Worm (Caenorhabditis elegans): ENCODE measurements around the gene K03B8.4.
A peak's percentile ranks its signal among the peaks of the same experiment; 100 is the strongest.

K03B8.4 gene

ce11 chrV:11386428-11386827 is 8.5 kb downstream of the K03B8.4 start, which contains the start of gene F55C10.4:
Gene F55C10.4, plus strand, starts transcription at chrV:11386728.
- no peak for TF ChIP-seq B0310.2 (tag; optimal IDR thresholded peaks at IDR 0.05)
- no peak for TF ChIP-seq tra-4 (tag; optimal IDR thresholded peaks at IDR 0.05)
- TF ChIP-seq ama-1 (optimal IDR thresholded peaks at IDR 0.05) = no peak
- no peak for TF ChIP-seq hmg-4 (GFP tag; optimal IDR thresholded peaks at IDR 0.05)
- no peak for TF ChIP-seq tbx-37 (GFP tag; conservative IDR thresholded peaks at IDR 0.05)
- TF ChIP-seq scrt-1 (GFP tag; IDR thresholded peaks at IDR 0.05) = no peak
- no peak for TF ChIP-seq sea-1 (GFP tag; conservative IDR thresholded peaks at IDR 0.05)

ce11 chrV:11385060-11385459 is 9.9 kb downstream of the K03B8.4 start, which contains the start of gene col-154:
Gene col-154, plus strand, starts transcription at chrV:11385360.
- TF ChIP-seq hnd-1 (tag; optimal IDR thresholded peaks at IDR 0.05) = no peak
- TF ChIP-seq hmg-4 (GFP tag; optimal IDR thresholded peaks at IDR 0.05) = no peak
- no peak for TF ChIP-seq tra-4 (tag; optimal IDR thresholded peaks at IDR 0.05)
- TF ChIP-seq flt-1 (GFP tag; IDR thresholded peaks at IDR 0.05) = no peak
- TF ChIP-seq pes-1 (GFP tag; IDR thresholded peaks at IDR 0.05) = no peak
- no peak for TF ChIP-seq ama-1 (optimal IDR thresholded peaks at IDR 0.05)
- no peak for TF ChIP-seq ets-7 (tag; optimal IDR thresholded peaks at IDR 0.05)
- no peak for TF ChIP-seq F13C5.2 (tag; optimal IDR thresholded peaks at IDR 0.05)
- no peak for TF ChIP-seq sea-1 (GFP tag; conservative IDR thresholded peaks at IDR 0.05)
- no peak for TF ChIP-seq ceh-36 (tag; optimal IDR thresholded peaks at IDR 0.05)
- TF ChIP-seq tbx-37 (GFP tag; conservative IDR thresholded peaks at IDR 0.05) = no peak
- TF ChIP-seq hmbx-1 (tag; optimal IDR thresholded peaks at IDR 0.05) = no peak
- TF ChIP-seq aly-1 (tag; optimal IDR thresholded peaks at IDR 0.05) = no peak
- no peak for TF ChIP-seq scrt-1 (GFP tag; IDR thresholded peaks at IDR 0.05)
- no peak for TF ChIP-seq B0310.2 (tag; optimal IDR thresholded peaks at IDR 0.05)

DNA sequence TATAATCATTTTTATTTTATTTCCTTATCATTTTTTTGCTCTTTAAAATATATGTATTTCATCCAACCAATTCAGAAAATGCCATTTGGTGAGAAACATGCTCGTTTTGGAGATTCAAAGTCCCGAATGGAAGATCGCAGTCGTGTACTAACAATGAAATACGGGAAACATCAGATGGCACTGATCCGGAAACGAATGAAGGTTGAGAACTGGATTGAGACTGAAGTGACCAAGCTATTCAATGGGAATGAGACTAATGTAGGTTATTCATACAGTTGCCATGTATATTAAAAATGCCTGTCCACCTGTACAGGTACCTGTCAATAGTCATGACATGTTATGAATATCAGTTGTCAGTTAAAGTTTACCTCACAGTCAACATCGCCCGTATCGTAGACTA is 11.9 kb downstream of the K03B8.4 start, which contains the start of gene F55C10.5:
TSS of gene F55C10.5 (plus strand) at position 74 of the 400 bp plus-strand sequence.
- no peak for TF ChIP-seq ama-1 (optimal IDR thresholded peaks at IDR 0.05)
- no peak for TF ChIP-seq flt-1 (GFP tag; IDR thresholded peaks at IDR 0.05)
- TF ChIP-seq hnd-1 (tag; optimal IDR thresholded peaks at IDR 0.05) = no peak
- TF ChIP-seq sea-1 (GFP tag; conservative IDR thresholded peaks at IDR 0.05) = no peak
- no peak for TF ChIP-seq tra-4 (tag; optimal IDR thresholded peaks at IDR 0.05)
- TF ChIP-seq hmbx-1 (tag; optimal IDR thresholded peaks at IDR 0.05) = no peak
- TF ChIP-seq aly-1 (tag; optimal IDR thresholded peaks at IDR 0.05) = no peak
- no peak for TF ChIP-seq tbx-11 (GFP tag; IDR thresholded peaks at IDR 0.05)
- TF ChIP-seq ceh-36 (tag; optimal IDR thresholded peaks at IDR 0.05) = no peak
- TF ChIP-seq B0310.2 (tag; optimal IDR thresholded peaks at IDR 0.05) = no peak
- no peak for TF ChIP-seq hmg-4 (GFP tag; optimal IDR thresholded peaks at IDR 0.05)
- TF ChIP-seq pes-1 (GFP tag; IDR thresholded peaks at IDR 0.05) = no peak
- TF ChIP-seq ets-7 (tag; optimal IDR thresholded peaks at IDR 0.05) = no peak
- TF ChIP-seq F13C5.2 (tag; optimal IDR thresholded peaks at IDR 0.05) = no peak
- TF ChIP-seq tbx-37 (GFP tag; conservative IDR thresholded peaks at IDR 0.05) = no peak
- TF ChIP-seq scrt-1 (GFP tag; IDR thresholded peaks at IDR 0.05) = no peak
- TF ChIP-seq ceh-13 (GFP tag; optimal IDR thresholded peaks at IDR 0.05) = no peak

DNA sequence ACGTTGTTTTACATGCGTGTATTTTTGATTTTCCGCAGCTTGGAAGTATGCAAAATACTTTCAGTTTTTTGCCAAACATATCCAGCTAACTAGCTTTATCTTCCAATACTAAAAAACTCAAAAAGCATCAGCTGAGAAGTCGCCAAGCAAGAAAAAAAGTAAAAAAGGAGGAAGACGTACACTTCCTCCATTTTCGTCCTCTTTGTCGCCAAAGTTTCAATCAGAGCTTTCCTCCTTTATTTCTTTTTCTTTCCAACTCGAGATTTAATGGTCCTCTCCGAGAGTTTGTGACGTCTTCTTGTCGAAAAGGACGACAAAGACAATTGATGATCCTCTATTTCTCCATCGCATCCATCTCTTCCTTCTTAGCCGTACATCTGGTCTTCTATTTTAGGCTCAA is 14.4 kb downstream of the K03B8.4 start:
- no peak for TF ChIP-seq scrt-1 (GFP tag; IDR thresholded peaks at IDR 0.05)
- TF ChIP-seq aly-1 (tag; optimal IDR thresholded peaks at IDR 0.05) = no peak
- TF ChIP-seq hnd-1 (tag; optimal IDR thresholded peaks at IDR 0.05) = no peak
- TF ChIP-seq ets-7 (tag; optimal IDR thresholded peaks at IDR 0.05) = no peak
- TF ChIP-seq ceh-13 (GFP tag; optimal IDR thresholded peaks at IDR 0.05) = no peak

- TF ChIP-seq ceh-36 (tag; optimal IDR thresholded peaks at IDR 0.05) = no peak
- TF ChIP-seq tbx-37 (GFP tag; conservative IDR thresholded peaks at IDR 0.05) = no peak
- TF ChIP-seq ceh-13 (GFP tag; optimal IDR thresholded peaks at IDR 0.05) = no peak
- no peak for TF ChIP-seq aly-1 (tag; optimal IDR thresholded peaks at IDR 0.05)
Measured at ce11 chrV:11379341-11379740, 15.6 kb downstream of the K03B8.4 start.

DNA sequence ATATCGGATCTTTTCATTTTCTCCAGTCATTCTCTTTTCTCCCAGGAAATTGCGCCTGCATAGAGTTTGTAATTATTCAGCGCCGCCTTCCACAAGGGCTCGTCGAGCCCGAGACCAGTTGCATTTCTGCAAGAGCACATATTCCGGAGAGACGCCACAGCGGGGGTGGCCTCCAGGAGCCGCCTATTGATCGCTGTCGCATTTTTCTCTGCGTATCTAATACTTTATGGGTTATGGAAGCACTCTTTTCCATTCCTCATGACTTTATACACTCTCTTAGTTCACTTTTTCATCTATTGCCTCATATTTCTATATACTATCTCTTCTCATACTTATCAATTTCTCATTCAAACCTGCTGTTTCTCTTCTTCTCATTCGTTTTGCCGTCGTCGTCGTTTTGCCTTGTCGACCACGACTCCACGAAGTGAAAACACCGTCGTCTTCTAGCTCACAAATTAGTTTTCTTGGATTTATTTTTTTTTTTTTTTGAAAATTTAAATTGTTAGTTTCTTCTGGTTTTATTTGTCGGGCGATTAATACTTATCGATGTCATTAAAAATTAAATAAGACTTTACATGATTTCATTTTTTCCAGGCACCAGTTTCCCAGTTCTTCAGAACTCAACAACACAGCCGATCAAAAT is 19.7 kb downstream of the K03B8.4 start, which contains the start of gene cnb-1:
TSS of gene cnb-1 (plus strand) at position 593 of the 643 bp plus-strand sequence.
- TF ChIP-seq hmg-4 (GFP tag; optimal IDR thresholded peaks at IDR 0.05) = no peak
- peak; percentile 13 for TF ChIP-seq F13C5.2 (tag; optimal IDR thresholded peaks at IDR 0.05)

DNA sequence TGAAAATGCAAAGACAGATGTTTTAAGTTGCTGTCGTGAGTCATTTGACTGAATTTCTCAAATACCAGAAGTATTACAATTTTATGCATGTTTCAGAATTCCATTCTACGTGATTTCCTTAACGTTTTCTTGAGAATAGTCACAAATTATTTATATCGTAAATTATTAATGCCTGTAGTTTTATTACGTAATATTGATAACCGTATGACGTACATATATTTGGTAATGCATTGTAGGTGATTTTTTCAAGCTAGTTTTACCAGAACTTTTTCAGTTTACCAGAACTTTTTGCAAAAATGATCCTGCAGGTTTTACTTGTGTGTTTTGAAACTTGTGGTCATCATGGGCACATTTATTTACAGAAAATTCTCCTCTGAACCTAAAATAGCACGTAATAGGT is 21.0 kb downstream of the K03B8.4 start:
- TF ChIP-seq ceh-13 (GFP tag; optimal IDR thresholded peaks at IDR 0.05) (no peak), ceh-36 (tag; optimal IDR thresholded peaks at IDR 0.05) (no peak), F13C5.2 (tag; optimal IDR thresholded peaks at IDR 0.05) (no peak), ama-1 (optimal IDR thresholded peaks at IDR 0.05) (no peak), hnd-1 (tag; optimal IDR thresholded peaks at IDR 0.05) (no peak), tra-4 (tag; optimal IDR thresholded peaks at IDR 0.05) (no peak), scrt-1 (GFP tag; IDR thresholded peaks at IDR 0.05) (no peak), hmbx-1 (tag; optimal IDR thresholded peaks at IDR 0.05) (no peak), sea-1 (GFP tag; conservative IDR thresholded peaks at IDR 0.05) (no peak), tbx-11 (GFP tag; IDR thresholded peaks at IDR 0.05) (no peak), tbx-37 (GFP tag; conservative IDR thresholded peaks at IDR 0.05) (no peak), hmg-4 (GFP tag; optimal IDR thresholded peaks at IDR 0.05) (no peak), pes-1 (GFP tag; IDR thresholded peaks at IDR 0.05) (no peak)

ce11 chrV:11372284-11372878 is 22.5 kb downstream of the K03B8.4 start:
- no peak for TF ChIP-seq B0310.2 (tag; optimal IDR thresholded peaks at IDR 0.05)
- no peak for TF ChIP-seq aly-1 (tag; optimal IDR thresholded peaks at IDR 0.05)
- no peak for TF ChIP-seq flt-1 (GFP tag; IDR thresholded peaks at IDR 0.05)
- TF ChIP-seq pes-1 (GFP tag; IDR thresholded peaks at IDR 0.05) = no peak
- no peak for TF ChIP-seq hmg-4 (GFP tag; optimal IDR thresholded peaks at IDR 0.05)
- no peak for TF ChIP-seq tra-4 (tag; optimal IDR thresholded peaks at IDR 0.05)
- no peak for TF ChIP-seq scrt-1 (GFP tag; IDR thresholded peaks at IDR 0.05)
- TF ChIP-seq hmbx-1 (tag; optimal IDR thresholded peaks at IDR 0.05) = no peak
- no peak for TF ChIP-seq F13C5.2 (tag; optimal IDR thresholded peaks at IDR 0.05)
- no peak for TF ChIP-seq ets-7 (tag; optimal IDR thresholded peaks at IDR 0.05)
- TF ChIP-seq hnd-1 (tag; optimal IDR thresholded peaks at IDR 0.05) = no peak
- TF ChIP-seq ama-1 (optimal IDR thresholded peaks at IDR 0.05) = no peak
- TF ChIP-seq sea-1 (GFP tag; conservative IDR thresholded peaks at IDR 0.05) = no peak
- no peak for TF ChIP-seq ceh-13 (GFP tag; optimal IDR thresholded peaks at IDR 0.05)

Data from whole organism, early embryonic.